Fruit fly (Drosophila melanogaster) whole organism, prepupa: ENCODE results near the gene strat.

Experiments
- Blimp-1 ChIP-seq: fragments of 200-800 bp; sonication (Bioruptor generic); optimal IDR thresholded peaks from 3 replicates; lab custom pipeline; 2017; ENCODE audit warnings: missing biosample characterization, missing genetic modification characterization, mild to moderate bottlenecking, moderate library complexity, missing genetic modification reagents
- CG10631 ChIP-seq: fragments of 200-800 bp; sonication (Bioruptor generic); optimal IDR thresholded peaks from 2 replicates; lab custom pipeline; 2016; ENCODE audit warnings: missing biosample characterization, missing genetic modification characterization
- CG11762 ChIP-seq: fragments of 200-800 bp; sonication (Bioruptor generic); optimal IDR thresholded peaks from 3 replicates; lab custom pipeline; 2016; ENCODE audit warnings: missing biosample characterization, missing genetic modification characterization; ENCODE audit not compliant: insufficient read depth
- CG11902 ChIP-seq: fragments of 200-800 bp; sonication (Bioruptor generic); optimal IDR thresholded peaks from 3 replicates; lab custom pipeline; 2016; ENCODE audit warnings: missing biosample characterization, missing genetic modification characterization
- CG15336 ChIP-seq: fragments of 200-800 bp; sonication (Bioruptor generic); IDR thresholded peaks from 2 replicates; pipeline ENCODE4 v1.3.6; 2022; ENCODE audit warnings: missing biosample characterization, missing genetic modification characterization
- CG1621 ChIP-seq: fragments of 200-800 bp; sonication (Bioruptor generic); optimal IDR thresholded peaks from 3 replicates; lab custom pipeline; 2018; ENCODE audit warnings: missing biosample characterization, mild to moderate bottlenecking, missing genetic modification characterization
- CG16779 ChIP-seq: fragments of 200-800 bp; sonication (Bioruptor generic); optimal IDR thresholded peaks from 3 replicates; lab custom pipeline; 2017; ENCODE audit warnings: missing biosample characterization, mild to moderate bottlenecking, missing genetic modification characterization
- CG3032 ChIP-seq: fragments of 200-800 bp; optimal IDR thresholded peaks from 2 replicates; lab custom pipeline; 2019; ENCODE audit warnings: missing biosample characterization, mild to moderate bottlenecking, missing genetic modification characterization, moderate library complexity
- CG31627 ChIP-seq: fragments of 200-800 bp; sonication (Bioruptor generic); optimal IDR thresholded peaks from 3 replicates; lab custom pipeline; 2016; ENCODE audit warnings: missing biosample characterization, missing genetic modification characterization
- CG32006 ChIP-seq: fragments of 200-800 bp; sonication (Bioruptor generic); optimal IDR thresholded peaks from 3 replicates; lab custom pipeline; 2017; ENCODE audit warnings: missing biosample characterization, mild to moderate bottlenecking, missing genetic modification characterization
- CG34406 ChIP-seq: fragments of 200-800 bp; sonication (Bioruptor generic); optimal IDR thresholded peaks from 3 replicates; lab custom pipeline; 2016; ENCODE audit warnings: missing biosample characterization, missing genetic modification characterization
- CG3919 ChIP-seq: fragments of 200-800 bp; sonication (Bioruptor generic); optimal IDR thresholded peaks from 3 replicates; lab custom pipeline; 2016; ENCODE audit warnings: missing biosample characterization, missing genetic modification characterization
- CG6163 ChIP-seq: fragments of 200-800 bp; sonication (Bioruptor generic); IDR thresholded peaks from 3 replicates; pipeline ENCODE4 v1.3.6; 2022; ENCODE audit warnings: missing biosample characterization, missing genetic modification characterization
- CG6276 ChIP-seq: fragments of 200-800 bp; sonication (Bioruptor generic); optimal IDR thresholded peaks from 2 replicates; lab custom pipeline; 2017; ENCODE audit warnings: missing biosample characterization, mild to moderate bottlenecking, missing genetic modification characterization
- CG6808 ChIP-seq: fragments of 200-800 bp; sonication (Bioruptor generic); optimal IDR thresholded peaks from 3 replicates; lab custom pipeline; 2017; ENCODE audit warnings: missing biosample characterization, missing genetic modification characterization, mild to moderate bottlenecking, moderate library complexity, missing genetic modification reagents
- CG6854 ChIP-seq: fragments of 200-800 bp; sonication (Bioruptor generic); optimal IDR thresholded peaks from 2 replicates; lab custom pipeline; 2017; ENCODE audit warnings: missing biosample characterization, mild to moderate bottlenecking, missing genetic modification characterization
- CG7368 ChIP-seq: fragments of 200-800 bp; sonication (Bioruptor generic); optimal IDR thresholded peaks from 3 replicates; lab custom pipeline; 2016; ENCODE audit warnings: missing biosample characterization, missing genetic modification characterization
- CG8119 ChIP-seq: fragments of 200-800 bp; sonication (Bioruptor generic); IDR thresholded peaks from 3 replicates; pipeline ENCODE4 v1.3.6; 2022; ENCODE audit warnings: missing biosample characterization, missing genetic modification characterization
- CG8319 ChIP-seq: fragments of 200-800 bp; sonication (Bioruptor generic); optimal IDR thresholded peaks from 3 replicates; lab custom pipeline; 2016; ENCODE audit warnings: missing biosample characterization, missing genetic modification characterization
- CG8632 ChIP-seq: fragments of 200-800 bp; sonication (Bioruptor generic); optimal IDR thresholded peaks from 3 replicates; lab custom pipeline; 2016; ENCODE audit warnings: missing biosample characterization, missing genetic modification characterization
- CG9139 ChIP-seq: fragments of 200-800 bp; sonication (Bioruptor generic); optimal IDR thresholded peaks from 3 replicates; lab custom pipeline; 2017; ENCODE audit warnings: missing biosample characterization, mild to moderate bottlenecking, missing genetic modification characterization
- Eip75B ChIP-seq: fragments of 200-800 bp; sonication (Bioruptor generic); optimal IDR thresholded peaks from 3 replicates; lab custom pipeline; 2016; ENCODE audit warnings: missing biosample characterization, missing genetic modification characterization
- Eip78C ChIP-seq: fragments of 200-800 bp; sonication (Bioruptor generic); peaks from one replicate; lab custom pipeline; 2016; ENCODE audit warnings: missing biosample characterization, missing genetic modification characterization
- Eip93F ChIP-seq: fragments of 200-800 bp; sonication (Bioruptor generic); optimal IDR thresholded peaks from 2 replicates; lab custom pipeline; 2016; ENCODE audit warnings: missing biosample characterization, mild to moderate bottlenecking, missing genetic modification characterization
- Ets21C ChIP-seq: fragments of 200-800 bp; sonication (Bioruptor generic); optimal IDR thresholded peaks from 3 replicates; lab custom pipeline; 2016; ENCODE audit warnings: missing biosample characterization, missing genetic modification characterization
- Ets96B ChIP-seq: fragments of 200-800 bp; optimal IDR thresholded peaks from 2 replicates; lab custom pipeline; 2019; ENCODE audit warnings: missing biosample characterization, mild to moderate bottlenecking, missing genetic modification characterization, moderate library complexity
- Gug ChIP-seq: fragments of 200-800 bp; sonication (Bioruptor generic); IDR thresholded peaks from 2 replicates; pipeline ENCODE4 v1.3.6; 2022; ENCODE audit warnings: missing biosample characterization, missing genetic modification characterization
- Hr38 ChIP-seq: sonication (Bioruptor generic); optimal IDR thresholded peaks from 2 replicates; lab custom pipeline; 2016; ENCODE audit warnings: missing biosample characterization, missing genetic modification characterization
- Hr39 ChIP-seq: fragments of 200-800 bp; sonication (Bioruptor generic); optimal IDR thresholded peaks from 2 replicates; lab custom pipeline; 2016; ENCODE audit warnings: missing biosample characterization, missing genetic modification characterization
- Lpt ChIP-seq: fragments of 200-800 bp; sonication (Bioruptor generic); optimal IDR thresholded peaks from 3 replicates; lab custom pipeline; 2016; ENCODE audit warnings: missing biosample characterization, missing genetic modification characterization
- Met ChIP-seq: fragments of 200-800 bp; sonication (Bioruptor generic); optimal IDR thresholded peaks from 3 replicates; lab custom pipeline; 2016; ENCODE audit warnings: missing biosample characterization, missing genetic modification characterization
- OdsH ChIP-seq: fragments of 200-800 bp; sonication (Bioruptor generic); optimal IDR thresholded peaks from 3 replicates; lab custom pipeline; 2016; ENCODE audit warnings: missing biosample characterization, missing genetic modification characterization
- Smox ChIP-seq: fragments of 200-800 bp; sonication (Bioruptor generic); optimal IDR thresholded peaks from 3 replicates; lab custom pipeline; 2016; ENCODE audit warnings: missing biosample characterization, missing genetic modification characterization
- Sox102F ChIP-seq: fragments of 200-800 bp; sonication (Bioruptor generic); optimal IDR thresholded peaks from 2 replicates; lab custom pipeline; 2016; ENCODE audit warnings: missing biosample characterization, mild to moderate bottlenecking, missing genetic modification characterization
- Sox14 ChIP-seq: fragments of 200-800 bp; sonication (Bioruptor generic); optimal IDR thresholded peaks from 3 replicates; lab custom pipeline; 2016; ENCODE audit warnings: missing biosample characterization, missing genetic modification characterization
- Sox15 ChIP-seq: fragments of 200-800 bp; sonication (Bioruptor generic); optimal IDR thresholded peaks from 3 replicates; lab custom pipeline; 2016; ENCODE audit warnings: missing biosample characterization, missing genetic modification characterization
- acj6 ChIP-seq: fragments of 200-800 bp; sonication (Bioruptor generic); optimal IDR thresholded peaks from 3 replicates; lab custom pipeline; 2016; ENCODE audit warnings: missing biosample characterization, missing genetic modification characterization
- cyc ChIP-seq: fragments of 200-800 bp; sonication (Bioruptor generic); optimal IDR thresholded peaks from 3 replicates; lab custom pipeline; 2016; ENCODE audit warnings: missing biosample characterization, missing genetic modification characterization
- dac ChIP-seq: fragments of 200-800 bp; sonication (Bioruptor generic); optimal IDR thresholded peaks from 2 replicates; lab custom pipeline; 2017; ENCODE audit warnings: missing biosample characterization, mild to moderate bottlenecking, missing genetic modification characterization
- dsx ChIP-seq: fragments of 200-800 bp; optimal IDR thresholded peaks from 3 replicates; lab custom pipeline; 2019; ENCODE audit warnings: missing biosample characterization, mild to moderate bottlenecking, missing genetic modification characterization, moderate library complexity; ENCODE audit not compliant: poor library complexity, severe bottlenecking
- eg ChIP-seq: fragments of 200-800 bp; sonication (Bioruptor generic); IDR thresholded peaks from 3 replicates; pipeline ENCODE4 v1.3.6; 2022; ENCODE audit warnings: missing biosample characterization, missing genetic modification characterization
- esn ChIP-seq: fragments of 200-800 bp; sonication (Bioruptor generic); optimal IDR thresholded peaks from 2 replicates; lab custom pipeline; 2016; ENCODE audit warnings: missing biosample characterization, mild to moderate bottlenecking, missing genetic modification characterization, moderate library complexity
- fd59A ChIP-seq: fragments of 200-800 bp; sonication (Bioruptor generic); optimal IDR thresholded peaks from 2 replicates; lab custom pipeline; 2017; ENCODE audit warnings: missing biosample characterization, mild to moderate bottlenecking, missing genetic modification characterization, missing genetic modification reagents
- fd85E ChIP-seq: fragments of 200-800 bp; sonication (Bioruptor generic); optimal IDR thresholded peaks from 3 replicates; lab custom pipeline; 2016; ENCODE audit warnings: missing biosample characterization, missing genetic modification characterization
- lz ChIP-seq: fragments of 200-800 bp; sonication (Bioruptor generic); optimal IDR thresholded peaks from 3 replicates; lab custom pipeline; 2016; ENCODE audit warnings: missing biosample characterization, missing genetic modification characterization
- net ChIP-seq: fragments of 200-800 bp; sonication (Bioruptor generic); optimal IDR thresholded peaks from 3 replicates; lab custom pipeline; 2016; ENCODE audit warnings: missing biosample characterization, missing genetic modification characterization
- pdm3 ChIP-seq: fragments of 200-800 bp; sonication (Bioruptor generic); optimal IDR thresholded peaks from 3 replicates; lab custom pipeline; 2016; ENCODE audit warnings: missing biosample characterization, missing genetic modification characterization
- salr ChIP-seq, 2 experiments: fragments of 200-800 bp; sonication (Bioruptor generic); optimal IDR thresholded peaks; 3 replicates each; lab custom pipeline; 2016 to 2018; ENCODE audit warnings: missing biosample characterization in 2 of 2, missing genetic modification characterization in 2 of 2, mild to moderate bottlenecking in 1 of 2
- ss ChIP-seq, 2 experiments: fragments of 200-800 bp; sonication (Bioruptor generic); optimal IDR thresholded peaks; 2 replicates in 1 of 2; 3 replicates in 1 of 2; lab custom pipeline; 2017 to 2018; ENCODE audit warnings: mild to moderate bottlenecking in 2 of 2, missing biosample characterization in 2 of 2, missing genetic modification characterization in 2 of 2, moderate library complexity in 1 of 2
- svp ChIP-seq: fragments of 200-800 bp; sonication (Bioruptor generic); peaks from one replicate; lab custom pipeline; 2016; ENCODE audit warnings: missing biosample characterization, missing genetic modification characterization
- topi ChIP-seq: fragments of 200-800 bp; sonication (Bioruptor generic); optimal IDR thresholded peaks from 3 replicates; lab custom pipeline; 2016; ENCODE audit warnings: missing biosample characterization, missing genetic modification characterization

strat gene

DNA sequence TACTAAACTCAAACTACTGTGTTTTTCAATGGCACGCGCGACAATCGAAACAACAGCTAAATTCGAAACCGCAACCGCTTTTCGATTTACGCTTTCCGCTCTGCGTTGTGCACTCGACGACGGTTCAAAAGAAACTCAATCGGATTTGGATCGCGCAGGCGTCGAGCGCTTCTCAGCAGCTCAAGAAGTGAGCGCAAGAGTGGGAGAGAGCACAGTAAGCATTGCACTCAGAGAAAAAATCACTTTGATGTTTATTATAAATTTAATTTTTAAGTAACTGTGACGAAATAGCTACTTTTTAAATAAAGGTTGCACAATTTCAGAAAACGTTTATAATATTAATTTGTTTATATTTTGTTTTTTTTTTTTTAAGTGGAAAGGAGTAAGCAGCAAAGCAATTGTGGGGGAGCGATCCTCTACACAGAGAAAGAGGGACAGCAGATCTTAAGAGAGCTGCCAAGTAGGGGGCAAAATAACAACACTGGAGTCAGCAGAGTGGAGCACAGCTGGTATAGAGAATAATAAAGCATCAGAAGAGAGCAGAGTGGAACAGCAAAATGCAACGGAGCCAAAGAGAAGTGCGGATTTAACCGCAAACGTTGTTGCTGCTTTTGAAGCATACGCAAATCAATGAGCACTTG, 42.4 kb upstream of the strat start:
- peak; percentile 100 for TF ChIP-seq CG15336 (GFP tag; lab: Robert Waterston, UW)
- TF ChIP-seq Eip93F = peak; percentile 98
- peak; percentile 96 for TF ChIP-seq CG31627 (GFP tag; lab: Kevin White, UChicago)
- TF ChIP-seq Met (GFP tag; lab: Kevin White, UChicago) = peak; percentile 99
- peak; percentile 99 for TF ChIP-seq topi (GFP tag; lab: Kevin White, UChicago)
- TF ChIP-seq CG1621 (tag; lab: Kevin White, UChicago) = peak; percentile 94
- TF ChIP-seq Eip75B (GFP tag; lab: Kevin White, UChicago) = peak; percentile 98
- TF ChIP-seq CG11902 (GFP tag; lab: Kevin White, UChicago) = peak; percentile 95
- peak; percentile 99 for TF ChIP-seq Gug (GFP tag; lab: Robert Waterston, UW)
- peak; percentile 91 for TF ChIP-seq Ets21C (GFP tag; lab: Kevin White, UChicago)
- TF ChIP-seq CG7368 (GFP tag; lab: Kevin White, UChicago) = peak; percentile 98
- peak; percentile 98 for TF ChIP-seq CG6276 (GFP tag; lab: Kevin White, UChicago)
- TF ChIP-seq fd85E = peak; percentile 96
- TF ChIP-seq eg = peak; percentile 100
- TF ChIP-seq CG6808 (GFP tag; lab: Kevin White, UChicago) = peak; percentile 97
- peak; percentile 99 for TF ChIP-seq pdm3 (GFP tag; lab: Kevin White, UChicago)
- TF ChIP-seq esn = peak; percentile 99
- peak; percentile 99 for TF ChIP-seq net (GFP tag; lab: Kevin White, UChicago)
- peak; percentile 98 for TF ChIP-seq CG9139 (GFP tag; lab: Kevin White, UChicago)
- peak; percentile 98 for TF ChIP-seq cyc (GFP tag; lab: Kevin White, UChicago)
- peak; percentile 93 for TF ChIP-seq dac
- TF ChIP-seq CG10631 (GFP tag; lab: Kevin White, UChicago) = peak; percentile 99
- TF ChIP-seq CG8632 (GFP tag; lab: Kevin White, UChicago) = peak; percentile 99
- TF ChIP-seq CG8319 (GFP tag; lab: Kevin White, UChicago) = peak; percentile 97
- TF ChIP-seq CG8119 (GFP tag; lab: Robert Waterston, UW) = peak; percentile 100
- peak; percentile 99 for TF ChIP-seq acj6 (GFP tag; lab: Kevin White, UChicago)
- TF ChIP-seq svp = peak; percentile 100
- TF ChIP-seq salr (GFP tag; optimal IDR thresholded peaks at IDR 0.05; lab: Kevin White, UChicago) = peak; percentile 88 to 98
- peak; percentile 93 for TF ChIP-seq Blimp-1
- TF ChIP-seq lz (GFP tag; lab: Kevin White, UChicago) = peak; percentile 98
- peak; percentile 98 for TF ChIP-seq Smox (GFP tag; lab: Kevin White, UChicago)
- TF ChIP-seq Hr39 (GFP tag; lab: Kevin White, UChicago) = peak; percentile 93
- peak; percentile 97 to 98 for TF ChIP-seq ss (GFP tag; optimal IDR thresholded peaks at IDR 0.05; lab: Kevin White, UChicago)
- peak; percentile 96 for TF ChIP-seq fd59A
- TF ChIP-seq Sox14 (GFP tag; lab: Kevin White, UChicago) = peak; percentile 98
- TF ChIP-seq CG34406 = peak; percentile 99
- peak; percentile 97 for TF ChIP-seq Ets96B (tag; lab: Kevin White, UChicago)
- peak; percentile 98 for TF ChIP-seq CG11762 (GFP tag; lab: Kevin White, UChicago)
- peak; percentile 95 for TF ChIP-seq CG3032 (tag; lab: Kevin White, UChicago)
- peak; percentile 100 for TF ChIP-seq Eip78C (GFP tag; lab: Kevin White, UChicago)
- peak; percentile 99 for TF ChIP-seq CG32006 (GFP tag; lab: Kevin White, UChicago)
- peak; percentile 97 for TF ChIP-seq CG6854 (GFP tag; lab: Kevin White, UChicago)
- peak; percentile 95 for TF ChIP-seq Sox15 (GFP tag; lab: Kevin White, UChicago)
- peak; percentile 99 for TF ChIP-seq OdsH
- TF ChIP-seq Lpt (GFP tag; lab: Kevin White, UChicago) = peak; percentile 99
- TF ChIP-seq CG6163 (GFP tag; lab: Robert Waterston, UW) = peak; percentile 99
- peak; percentile 96 for TF ChIP-seq CG16779 (tag; lab: Kevin White, UChicago)
- no peak for TF ChIP-seq Hr38 (GFP tag; lab: Kevin White, UChicago)
- TF ChIP-seq CG3919 (GFP tag; lab: Kevin White, UChicago) = peak; percentile 99
- TF ChIP-seq Sox102F = peak; percentile 99
- TF ChIP-seq dsx (GFP tag; lab: Kevin White, UChicago) = peak; percentile 96
